Fruit fly (Drosophila melanogaster) whole organism, embryonic: ENCODE results near the gene Fatp1.
A peak's percentile ranks its signal among the peaks of the same experiment; 100 is the strongest.

ENCODE experiments used
- Awh ChIP-seq: fragments of 200-800 bp; sonication (Bioruptor generic); IDR thresholded peaks from 2 replicates; pipeline ENCODE4, ENCODE4 v1.3.6; 2022; ENCODE audit warnings: missing biosample characterization, missing genetic modification characterization
- CG12391 ChIP-seq: fragments of 200-800 bp; sonication (Bioruptor generic); optimal IDR thresholded peaks from 3 replicates; lab custom pipeline; 2018; ENCODE audit warnings: missing biosample characterization, mild to moderate bottlenecking, missing genetic modification characterization, moderate library complexity
- CG12659 ChIP-seq: fragments of 200-800 bp; sonication (Bioruptor generic); optimal IDR thresholded peaks from 3 replicates; lab custom pipeline; 2017; ENCODE audit warnings: mild to moderate bottlenecking, missing biosample characterization, missing genetic modification reagents, missing genetic modification characterization
- CG12769 ChIP-seq: fragments of 200-800 bp; sonication (Bioruptor generic); optimal IDR thresholded peaks from 2 replicates; lab custom pipeline; 2019; ENCODE audit warnings: missing biosample characterization, mild to moderate bottlenecking, missing genetic modification characterization, moderate library complexity
- CG13287 ChIP-seq: fragments of 200-800 bp; sonication (Bioruptor generic); IDR thresholded peaks from 2 replicates; pipeline ENCODE4 v1.3.6; 2022; ENCODE audit warnings: missing biosample characterization, missing genetic modification characterization; ENCODE audit not compliant: partially characterized antibody
- CG15514 ChIP-seq: fragments of 200-800 bp; sonication (Bioruptor generic); optimal IDR thresholded peaks from 3 replicates; lab custom pipeline; 2017; ENCODE audit warnings: missing biosample characterization, missing genetic modification characterization, mild to moderate bottlenecking, moderate library complexity, missing genetic modification reagents
- CG16863 ChIP-seq: fragments of 200-800 bp; sonication (Bioruptor generic); optimal IDR thresholded peaks from 3 replicates; lab custom pipeline; 2016; ENCODE audit warnings: missing biosample characterization, missing genetic modification characterization
- CG17186 ChIP-seq: fragments of 200-800 bp; sonication (Bioruptor generic); optimal IDR thresholded peaks from 3 replicates; lab custom pipeline; 2017; ENCODE audit warnings: missing biosample characterization, missing genetic modification reagents, missing genetic modification characterization
- CG17802 ChIP-seq: fragments of 200-800 bp; sonication (Bioruptor generic); optimal IDR thresholded peaks from 2 replicates; lab custom pipeline; 2018; ENCODE audit warnings: missing biosample characterization, mild to moderate bottlenecking, missing genetic modification characterization, moderate library complexity
- CG1832 ChIP-seq: fragments of 200-800 bp; sonication (Bioruptor generic); optimal IDR thresholded peaks from 2 replicates; lab custom pipeline; 2017; ENCODE audit warnings: missing biosample characterization, mild to moderate bottlenecking, missing genetic modification characterization, inconsistent platforms
- CG18619 ChIP-seq: fragments of 200-800 bp; sonication (Bioruptor generic); optimal IDR thresholded peaks from 3 replicates; lab custom pipeline; 2017; ENCODE audit warnings: missing biosample characterization, mild to moderate bottlenecking, missing genetic modification characterization
- CG2129 ChIP-seq: fragments of 200-800 bp; sonication (Bioruptor generic); IDR thresholded peaks from 2 replicates; pipeline ENCODE4 v1.3.6; 2022; ENCODE audit warnings: missing biosample characterization, missing genetic modification characterization; ENCODE audit not compliant: partially characterized antibody
- CG2875 ChIP-seq: fragments of 200-800 bp; sonication (Bioruptor generic); optimal IDR thresholded peaks from 2 replicates; lab custom pipeline; 2017; ENCODE audit warnings: missing biosample characterization, mild to moderate bottlenecking, missing genetic modification characterization, missing genetic modification reagents
- CG3281 ChIP-seq: fragments of 200-800 bp; sonication (Bioruptor generic); optimal IDR thresholded peaks from 3 replicates; lab custom pipeline; 2017; ENCODE audit warnings: missing biosample characterization, mild to moderate bottlenecking, missing genetic modification characterization
- CG34422 ChIP-seq: fragments of 200-800 bp; sonication (Bioruptor generic); IDR thresholded peaks from 3 replicates; pipeline ENCODE4 v1.3.6; 2022; ENCODE audit warnings: missing biosample characterization, missing genetic modification characterization
- CG4282 ChIP-seq: fragments of 200-800 bp; sonication (Bioruptor generic); optimal IDR thresholded peaks from 2 replicates; lab custom pipeline; 2016; ENCODE audit warnings: missing biosample characterization, missing genetic modification characterization
- CG4328 ChIP-seq: fragments of 200-800 bp; sonication (Bioruptor generic); optimal IDR thresholded peaks from 3 replicates; lab custom pipeline; 2017; ENCODE audit warnings: missing biosample characterization, missing genetic modification reagents, missing genetic modification characterization
- CG4424 ChIP-seq: fragments of 200-800 bp; sonication (Bioruptor generic); optimal IDR thresholded peaks from 3 replicates; lab custom pipeline; 2016; ENCODE audit warnings: missing biosample characterization, missing genetic modification characterization
- CG4820 ChIP-seq: fragments of 200-800 bp; sonication (Bioruptor generic); optimal IDR thresholded peaks from 3 replicates; lab custom pipeline; 2016; ENCODE audit warnings: missing biosample characterization, missing genetic modification characterization
- CG8359 ChIP-seq: fragments of 200-800 bp; sonication (Bioruptor generic); optimal IDR thresholded peaks from 2 replicates; lab custom pipeline; 2017; ENCODE audit warnings: missing biosample characterization, mild to moderate bottlenecking, missing genetic modification characterization, borderline replicate concordance
- CkIIα-i1 ChIP-seq: fragments of 200-800 bp; sonication (Bioruptor generic); IDR thresholded peaks from 2 replicates; pipeline ENCODE4 v1.3.6; 2022; ENCODE audit warnings: missing biosample characterization, missing genetic modification characterization
- E2f1 ChIP-seq: fragments of 200-800 bp; sonication (Bioruptor generic); IDR thresholded peaks from 2 replicates; pipeline ENCODE4 v1.3.6; 2022; ENCODE audit warnings: missing biosample characterization, missing genetic modification characterization
- E2f2 ChIP-seq: fragments of 200-800 bp; sonication (Bioruptor generic); IDR thresholded peaks from 2 replicates; pipeline ENCODE4 v1.3.6; 2022; ENCODE audit warnings: missing biosample characterization, missing genetic modification characterization
- Elba2 ChIP-seq: fragments of 200-800 bp; sonication (Bioruptor generic); optimal IDR thresholded peaks from 3 replicates; lab custom pipeline; 2016; ENCODE audit warnings: missing biosample characterization, missing genetic modification characterization
- Fer1 ChIP-seq: fragments of 200-800 bp; sonication (Bioruptor generic); optimal IDR thresholded peaks from 2 replicates; lab custom pipeline; 2017; ENCODE audit warnings: missing biosample characterization, mild to moderate bottlenecking, missing genetic modification characterization
- Gug ChIP-seq: fragments of 200-800 bp; sonication (Bioruptor generic); IDR thresholded peaks from 4 replicates; pipeline ENCODE4 v1.3.6; 2022; ENCODE audit warnings: missing biosample characterization, missing genetic modification characterization
- Max ChIP-seq: fragments of 200-800 bp; sonication (Bioruptor generic); optimal IDR thresholded peaks from 2 replicates; lab custom pipeline; 2016; ENCODE audit warnings: missing biosample characterization, mild to moderate bottlenecking, missing genetic modification characterization
- Opbp ChIP-seq: fragments of 200-800 bp; sonication (Bioruptor generic); IDR thresholded peaks from 3 replicates; pipeline ENCODE4 v1.3.6; 2022; ENCODE audit warnings: missing biosample characterization, missing genetic modification characterization; ENCODE audit not compliant: partially characterized antibody
- Sry-β ChIP-seq: fragments of 200-800 bp; sonication (Bioruptor generic); optimal IDR thresholded peaks from 2 replicates; lab custom pipeline; 2018; ENCODE audit warnings: missing biosample characterization, mild to moderate bottlenecking, missing genetic modification characterization, moderate library complexity
- Sry-δ ChIP-seq: fragments of 200-800 bp; sonication (Bioruptor generic); optimal IDR thresholded peaks from 2 replicates; lab custom pipeline; 2016; ENCODE audit warnings: missing biosample characterization, missing genetic modification characterization
- Xrp1 ChIP-seq: fragments of 200-800 bp; sonication (Bioruptor generic); IDR thresholded peaks from 2 replicates; pipeline ENCODE4 v1.3.6; 2022; ENCODE audit warnings: missing biosample characterization, missing genetic modification characterization
- bowl ChIP-seq: fragments of 200-800 bp; sonication (Bioruptor generic); IDR thresholded peaks from 2 replicates; pipeline ENCODE4 v1.3.6; 2022; ENCODE audit warnings: missing biosample characterization, missing genetic modification characterization
- dimm ChIP-seq: fragments of 200-800 bp; sonication (Bioruptor generic); IDR thresholded peaks from 2 replicates; pipeline ENCODE4 v1.3.6; 2022; ENCODE audit warnings: missing biosample characterization, missing genetic modification characterization
- disco-r ChIP-seq: fragments of 200-800 bp; sonication (Bioruptor generic); optimal IDR thresholded peaks from 2 replicates; lab custom pipeline; 2016; ENCODE audit warnings: missing biosample characterization, missing genetic modification characterization
- ems ChIP-seq: fragments of 200-800 bp; sonication (Bioruptor generic); optimal IDR thresholded peaks from 3 replicates; lab custom pipeline; 2016; ENCODE audit warnings: missing biosample characterization, missing genetic modification characterization
- eyg ChIP-seq: fragments of 200-800 bp; sonication (Bioruptor generic); optimal IDR thresholded peaks from 3 replicates; lab custom pipeline; 2016; ENCODE audit warnings: missing biosample characterization, missing genetic modification characterization
- gem ChIP-seq: fragments of 200-800 bp; sonication (Bioruptor generic); optimal IDR thresholded peaks from 2 replicates; lab custom pipeline; 2019; ENCODE audit warnings: missing biosample characterization, mild to moderate bottlenecking, missing genetic modification characterization, moderate library complexity
- gfzf ChIP-seq: fragments of 200-800 bp; sonication (Bioruptor generic); optimal IDR thresholded peaks from 2 replicates; lab custom pipeline; 2016; ENCODE audit warnings: missing biosample characterization, mild to moderate bottlenecking, missing genetic modification characterization, moderate library complexity
- hb ChIP-seq: fragments of 200-800 bp; sonication (Bioruptor generic); IDR thresholded peaks from 3 replicates; pipeline ENCODE4 v1.3.6; 2022; ENCODE audit warnings: missing biosample characterization, missing genetic modification characterization; ENCODE audit not compliant: partially characterized antibody
- hth ChIP-seq: fragments of >200 bp; optimal IDR thresholded peaks from 2 replicates; lab custom pipeline; 2017; ENCODE audit warnings: inconsistent platforms
- lab ChIP-seq: fragments of 200-800 bp; sonication (Bioruptor generic); optimal IDR thresholded peaks from 3 replicates; lab custom pipeline; 2017; ENCODE audit warnings: missing biosample characterization, missing genetic modification characterization, mild to moderate bottlenecking, moderate library complexity, missing genetic modification reagents
- lilli ChIP-seq: fragments of 200-800 bp; sonication (Bioruptor generic); optimal IDR thresholded peaks from 3 replicates; lab custom pipeline; 2016; ENCODE audit warnings: missing biosample characterization, missing genetic modification characterization
- lmd ChIP-seq: fragments of 200-800 bp; sonication (Bioruptor generic); IDR thresholded peaks from 2 replicates; pipeline ENCODE4 v1.3.6; 2022; ENCODE audit warnings: missing biosample characterization, missing genetic modification characterization
- phol ChIP-seq: fragments of 200-800 bp; sonication (Bioruptor generic); optimal IDR thresholded peaks from 3 replicates; lab custom pipeline; 2018; ENCODE audit warnings: missing biosample characterization, mild to moderate bottlenecking, missing genetic modification characterization, moderate library complexity
- ranshi ChIP-seq: fragments of 200-800 bp; sonication (Bioruptor generic); IDR thresholded peaks from 2 replicates; pipeline ENCODE4 v1.3.6; 2022; ENCODE audit warnings: missing biosample characterization, missing genetic modification characterization
- sisA ChIP-seq: fragments of 200-800 bp; sonication (Bioruptor generic); IDR thresholded peaks from 2 replicates; pipeline ENCODE4 v1.3.6; 2022; ENCODE audit warnings: missing biosample characterization, missing genetic modification characterization
- so ChIP-seq: fragments of 200-800 bp; sonication (Bioruptor generic); IDR thresholded peaks from 3 replicates; pipeline ENCODE4 v1.3.6; 2022; ENCODE audit warnings: missing biosample characterization, missing genetic modification characterization
- wek ChIP-seq: fragments of 200-800 bp; sonication (Bioruptor generic); optimal IDR thresholded peaks from 3 replicates; lab custom pipeline; 2018; ENCODE audit warnings: missing biosample characterization, mild to moderate bottlenecking, missing genetic modification characterization, moderate library complexity
- wor ChIP-seq: fragments of 200-800 bp; sonication (Bioruptor generic); IDR thresholded peaks from 2 replicates; pipeline ENCODE4 v1.3.6; 2022; ENCODE audit warnings: missing biosample characterization, missing genetic modification characterization
- z ChIP-seq: fragments of 200-800 bp; sonication (Bioruptor generic); IDR thresholded peaks from 3 replicates; pipeline ENCODE4 v1.3.6; 2022; ENCODE audit warnings: missing biosample characterization, missing genetic modification characterization

The Fatp1 gene

dm6 chr2L:10474268-10474678, 42.7 kb downstream of the Fatp1 start, which contains the start of gene RluA-1 (continued):
- TF ChIP-seq Awh (GFP tag; lab: Robert Waterston, UW) (peak; percentile 100), lmd (peak; percentile 99), Xrp1 (GFP tag; lab: Robert Waterston, UW) (peak; percentile 100), CG17802 (peak; percentile 94), CG4282 (GFP tag; lab: Kevin White, UChicago) (peak; percentile 93), CG12659 (GFP tag; lab: Kevin White, UChicago) (peak; percentile 100), sisA (peak; percentile 90; the same call in 1 of the 2 replicates), ems (peak; percentile 96), ranshi (peak; percentile 93; the same call in 1 of the 2 replicates), lab (GFP tag; lab: Kevin White, UChicago) (peak; percentile 99), CG4424 (peak; percentile 99), bowl (peak; percentile 99), gem (tag; lab: Kevin White, UChicago) (peak; percentile 100), CG4328 (GFP tag; lab: Kevin White, UChicago) (peak; percentile 98), CkIIα-i1 (GFP tag; lab: Robert Waterston, UW) (no peak), gfzf (GFP tag; lab: Kevin White, UChicago) (peak; percentile 4), CG8359 (GFP tag; lab: Kevin White, UChicago) (peak; percentile 96), E2f2 (GFP tag; lab: Robert Waterston, UW) (peak; percentile 94), lilli (peak; percentile 98), CG4820 (GFP tag; lab: Kevin White, UChicago) (peak; percentile 99), disco-r (peak; percentile 87), CG16863 (peak; percentile 91), CG3281 (GFP tag; lab: Kevin White, UChicago) (peak; percentile 99), CG2875 (GFP tag; lab: Kevin White, UChicago) (peak; percentile 100), Opbp (GFP tag; lab: Robert Waterston, UW) (peak; percentile 70), Fer1 (GFP tag; lab: Kevin White, UChicago) (peak; percentile 99), CG12769 (peak; percentile 98), Elba2 (GFP tag; lab: Kevin White, UChicago) (peak; percentile 94), dimm (GFP tag; lab: Robert Waterston, UW) (peak; percentile 99), hb (GFP tag; lab: Robert Waterston, UW) (peak; percentile 75), CG2129 (GFP tag; lab: Robert Waterston, UW) (no peak), Sry-β (GFP tag; lab: Kevin White, UChicago) (peak; percentile 79), CG12391 (tag; lab: Kevin White, UChicago) (peak; percentile 100), z (GFP tag; lab: Robert Waterston, UW) (peak; percentile 86), so (GFP tag; lab: Robert Waterston, UW) (peak; percentile 97), wek (GFP tag; lab: Kevin White, UChicago) (peak; percentile 96), CG34422 (peak; percentile 100), Sry-δ (peak; percentile 55), CG18619 (GFP tag; lab: Kevin White, UChicago) (peak; percentile 99), hth (lab: Kevin White, UChicago) (no peak), phol (peak; percentile 99), CG15514 (GFP tag; lab: Kevin White, UChicago) (peak; percentile 95), eyg (peak; percentile 79), Max (GFP tag; lab: Kevin White, UChicago) (peak; percentile 99), Gug (GFP tag; lab: Robert Waterston, UW) (peak; percentile 98), CG1832 (GFP tag; lab: Kevin White, UChicago) (no peak), CG13287 (GFP tag; lab: Robert Waterston, UW) (peak; percentile 80), CG17186 (GFP tag; lab: Kevin White, UChicago) (peak; percentile 94), E2f1 (peak; percentile 100), wor (GFP tag; lab: Robert Waterston, UW) (peak; percentile 99)
